Worm (Caenorhabditis elegans): ENCODE data around the gene aqp-12.

DNA sequence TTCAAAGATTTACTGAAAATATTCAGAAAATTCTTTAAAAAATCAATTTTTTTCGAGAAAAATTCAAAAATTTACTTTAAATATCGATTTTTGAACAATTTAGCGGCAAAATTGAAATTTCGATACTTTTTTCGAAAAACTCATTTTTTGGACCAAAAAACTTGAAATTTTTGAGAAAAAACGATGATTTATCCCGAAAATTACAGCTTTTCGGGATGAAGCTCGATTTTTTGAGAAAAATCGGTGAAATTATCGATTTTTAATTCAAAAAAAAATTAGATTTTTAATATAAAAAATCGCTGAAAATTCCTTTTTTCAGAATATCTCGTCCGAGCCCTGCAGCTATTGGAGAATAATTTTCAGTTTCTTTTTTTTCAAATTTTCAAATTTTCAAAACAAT lies 5.7 kb downstream of the aqp-12 start:
- TF ChIP-seq lin-11 (tag; optimal IDR thresholded peaks at IDR 0.05), result no peak
- no peak for TF ChIP-seq che-1 (tag; optimal IDR thresholded peaks at IDR 0.05)
- TF ChIP-seq nfya-1 (tag; optimal IDR thresholded peaks at IDR 0.05), result no peak
- no peak for TF ChIP-seq pqm-1 (tag; optimal IDR thresholded peaks at IDR 0.05)
- TF ChIP-seq nhr-232 (tag; optimal IDR thresholded peaks at IDR 0.05), result no peak
- no peak for TF ChIP-seq ztf-16 (tag; optimal IDR thresholded peaks at IDR 0.05)
- TF ChIP-seq rnt-1 (tag; optimal IDR thresholded peaks at IDR 0.05), result no peak
- no peak for TF ChIP-seq ahr-1 (tag; optimal IDR thresholded peaks at IDR 0.05)
- TF ChIP-seq hlh-15 (tag; optimal IDR thresholded peaks at IDR 0.05), result no peak
- no peak for TF ChIP-seq K09A11.1 (tag; optimal IDR thresholded peaks at IDR 0.05; ENCODE audit: insufficient read depth)
- TF ChIP-seq nhr-11 (tag; optimal IDR thresholded peaks at IDR 0.05), result no peak
- TF ChIP-seq elt-2 (tag; optimal IDR thresholded peaks at IDR 0.05), result no peak
- no peak for TF ChIP-seq unc-86 (tag; optimal IDR thresholded peaks at IDR 0.05)
- no peak for TF ChIP-seq gmeb-2 (tag; optimal IDR thresholded peaks at IDR 0.05)
